Worm (Caenorhabditis elegans) whole organism, L1 larva: Measurements from ENCODE around the gene ubq-2.
A peak's percentile ranks its signal among the peaks of the same experiment; 100 is the strongest.

Experiments
- C34B4.2 ChIP-seq: sonication (generic microtip); optimal IDR thresholded peaks from 2 replicates; lab custom pipeline; 2017; ENCODE audit warnings: mild to moderate bottlenecking, missing genetic modification characterization, missing compliant biosample characterization
- Y116A8C.19 ChIP-seq: sonication (generic microtip); optimal IDR thresholded peaks from 2 replicates; lab custom pipeline; 2016; ENCODE audit warnings: missing compliant biosample characterization, missing genetic modification characterization, borderline replicate concordance
- alr-1 ChIP-seq: fragments of 200-800 bp; sonication (Bioruptor generic); optimal IDR thresholded peaks from 2 replicates; lab custom pipeline; 2018; ENCODE audit warnings: borderline replicate concordance, mild to moderate bottlenecking, missing genetic modification characterization, missing compliant biosample characterization
- blmp-1 ChIP-seq: fragments of 150-350 bp; optimal IDR thresholded peaks from 2 replicates; lab custom pipeline; 2014; ENCODE audit warnings: missing biosample characterization, missing genetic modification characterization
- ceh-82 ChIP-seq, 3 experiments: fragments of 150-350 bp in 1 of 3; sonication (generic microtip) in 2 of 3; optimal IDR thresholded peaks; 2 replicates each; lab custom pipeline; 2014 to 2017; ENCODE audit warnings: missing biosample characterization in 3 of 3, missing genetic modification characterization in 3 of 3
- efl-1 ChIP-seq, 4 experiments: fragments of 150-350 bp; optimal IDR thresholded peaks in 3 of 4; peaks in 1 of 4; 1 replicate in 1 of 4; 2 replicates in 3 of 4; lab custom pipeline; 2014; ENCODE audit warnings: missing biosample characterization in 2 of 4, missing genetic modification characterization in 2 of 4, missing genetic modification reagents in 2 of 4
- egl-13 ChIP-seq: sonication (generic microtip); optimal IDR thresholded peaks from 2 replicates; lab custom pipeline; 2016; ENCODE audit warnings: missing genotype, missing genetic modification reagents, missing genetic modification characterization, missing compliant biosample characterization
- elt-2 ChIP-seq: sonication (generic microtip); optimal IDR thresholded peaks from 2 replicates; lab custom pipeline; 2016; ENCODE audit warnings: missing genetic modification characterization, mild to moderate bottlenecking, inconsistent platforms, missing compliant biosample characterization, missing genetic modification reagents
- elt-3 ChIP-seq, 6 experiments: fragments of 150-350 bp in 1 of 6; sonication (generic microtip); optimal IDR thresholded peaks; 2 replicates each; lab custom pipeline; 2017 to 2018; ENCODE audit warnings: missing biosample characterization in 6 of 6, missing genetic modification characterization in 6 of 6, inconsistent platforms in 1 of 6
- ets-5 ChIP-seq: fragments of 200-800 bp; sonication (Bioruptor generic); IDR thresholded peaks from 2 replicates; pipeline ENCODE4 v1.3.6; 2022; ENCODE audit warnings: missing genetic modification characterization, missing compliant biosample characterization
- fos-1 ChIP-seq: fragments of 150-350 bp; optimal IDR thresholded peaks from 2 replicates; lab custom pipeline; 2014; ENCODE audit warnings: missing biosample characterization, missing genetic modification characterization
- lin-14 ChIP-seq: fragments of 200-800 bp; sonication (Bioruptor generic); optimal IDR thresholded peaks from 2 replicates; lab custom pipeline; 2018; ENCODE audit warnings: mild to moderate bottlenecking, missing genetic modification characterization, moderate library complexity, missing compliant biosample characterization
- lin-35 ChIP-seq, 2 experiments: fragments of 150-350 bp; optimal IDR thresholded peaks; 2 replicates each; lab custom pipeline; 2014; ENCODE audit warnings: missing biosample characterization in 2 of 2, missing genetic modification characterization in 2 of 2, missing genetic modification reagents in 2 of 2
- lin-39 ChIP-seq: fragments of 150-350 bp; optimal IDR thresholded peaks from 2 replicates; lab custom pipeline; 2014; ENCODE audit warnings: missing biosample characterization, missing genetic modification reagents, missing genetic modification characterization
- mab-9 ChIP-seq: fragments of 200-800 bp; sonication (Bioruptor generic); IDR thresholded peaks from 2 replicates; pipeline ENCODE4 v1.3.6; 2022; ENCODE audit warnings: missing genetic modification reagents, missing genetic modification characterization, missing compliant biosample characterization
- mdl-1 ChIP-seq, 2 experiments: fragments of 150-350 bp; optimal IDR thresholded peaks; 2 replicates each; lab custom pipeline; 2014 to 2017; ENCODE audit warnings: missing biosample characterization in 2 of 2, missing genetic modification characterization in 2 of 2, inconsistent platforms in 1 of 2
- mep-1 ChIP-seq: fragments of 150-350 bp; optimal IDR thresholded peaks from 2 replicates; lab custom pipeline; 2014; ENCODE audit warnings: missing biosample characterization, missing genetic modification characterization
- nhr-12 ChIP-seq: sonication (generic microtip); optimal IDR thresholded peaks from 2 replicates; lab custom pipeline; 2017; ENCODE audit warnings: missing biosample characterization, missing genetic modification characterization
- nhr-237 ChIP-seq: fragments of 150-350 bp; optimal IDR thresholded peaks from 2 replicates; lab custom pipeline; 2014; ENCODE audit warnings: missing biosample characterization, missing genetic modification characterization
- nhr-85 ChIP-seq: sonication (generic microtip); peaks from one replicate; lab custom pipeline; 2016; ENCODE audit warnings: missing genetic modification characterization, inconsistent platforms, missing compliant biosample characterization
- nhr-90 ChIP-seq: sonication (generic microtip); optimal IDR thresholded peaks from 2 replicates; lab custom pipeline; 2016; ENCODE audit warnings: mild to moderate bottlenecking, missing genetic modification characterization, missing compliant biosample characterization; ENCODE audit not compliant: poor library complexity
- pag-3 ChIP-seq: sonication (generic microtip); optimal IDR thresholded peaks from 2 replicates; lab custom pipeline; 2017; ENCODE audit warnings: missing genetic modification characterization, mild to moderate bottlenecking, missing compliant biosample characterization, antibody characterized with exemption, borderline replicate concordance; ENCODE audit not compliant: insufficient read depth
- pax-3 ChIP-seq: fragments of 200-800 bp; sonication (Bioruptor generic); optimal IDR thresholded peaks from 2 replicates; lab custom pipeline; 2018; ENCODE audit warnings: mild to moderate bottlenecking, missing genetic modification characterization, moderate library complexity, missing compliant biosample characterization
- skn-1 ChIP-seq: fragments of 150-350 bp; optimal IDR thresholded peaks from 2 replicates; lab custom pipeline; 2014; ENCODE audit warnings: missing biosample characterization, missing genetic modification characterization
- snu-23 ChIP-seq: sonication (generic microtip); optimal IDR thresholded peaks from 2 replicates; lab custom pipeline; 2016; ENCODE audit warnings: missing genetic modification characterization, missing compliant biosample characterization
- sup-37 ChIP-seq: fragments of 200-800 bp; sonication (Bioruptor generic); optimal IDR thresholded peaks from 2 replicates; lab custom pipeline; 2018; ENCODE audit warnings: mild to moderate bottlenecking, missing genetic modification characterization, missing compliant biosample characterization
- swsn-7 ChIP-seq: sonication (generic microtip); optimal IDR thresholded peaks from 2 replicates; lab custom pipeline; 2016; ENCODE audit warnings: missing genetic modification characterization, missing compliant biosample characterization
- tbx-2 ChIP-seq: sonication (generic microtip); optimal IDR thresholded peaks from 2 replicates; lab custom pipeline; 2016; ENCODE audit warnings: missing genetic modification characterization, missing compliant biosample characterization
- unc-62 ChIP-seq: fragments of 150-350 bp; optimal IDR thresholded peaks from 2 replicates; lab custom pipeline; 2014; ENCODE audit warnings: missing biosample characterization, missing genetic modification reagents, missing genetic modification characterization

The ubq-2 gene

DNA sequence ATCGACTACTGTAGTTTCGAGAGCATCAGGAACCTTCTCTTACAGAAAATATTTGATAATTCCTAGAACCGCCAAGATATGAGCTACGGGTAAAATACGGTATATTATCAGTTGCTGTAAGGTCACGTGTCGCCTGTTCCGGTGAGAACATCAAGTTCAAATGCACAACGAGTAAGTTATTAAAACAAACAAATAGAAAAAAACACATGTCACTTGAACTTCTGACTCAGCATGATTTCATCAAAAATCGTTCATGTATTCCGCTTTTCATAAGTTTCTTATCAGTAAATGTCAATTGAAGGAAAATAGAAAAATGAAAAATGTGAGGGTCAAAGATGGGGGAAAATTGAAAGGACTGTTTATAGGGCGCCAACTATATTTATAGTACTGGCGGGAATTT is 17.6 kb downstream of the ubq-2 start:
- TF ChIP-seq lin-14 (GFP tag; lab: Kevin White, UChicago), result no peak
- TF ChIP-seq elt-2 (tag; lab: Kevin White, UChicago), result peak; percentile 53

- TF ChIP-seq nhr-90 (tag; lab: Kevin White, UChicago) (peak; percentile 9), blmp-1 (tag; lab: Kevin White, UChicago) (peak; percentile 21), elt-2 (tag; lab: Kevin White, UChicago) (peak; percentile 63), elt-3 (tag; optimal IDR thresholded peaks at IDR 0.05; lab: Kevin White, UChicago) (peak in 1 of 6 experiments; percentile 2), swsn-7 (tag; lab: Kevin White, UChicago) (no peak), sup-37 (GFP tag; lab: Kevin White, UChicago) (no peak), efl-1 (optimal IDR thresholded peaks at IDR 0.05; lab: Kevin White, UChicago) (no peak), efl-1 (GFP tag; optimal IDR thresholded peaks at IDR 0.05 in 1 of 2; lab: Kevin White, UChicago) (peak in 1 of 2 experiments; percentile 77), skn-1 (tag; lab: Kevin White, UChicago) (no peak), nhr-85 (tag; lab: Kevin White, UChicago) (peak; percentile 18), lin-35 (GFP tag; optimal IDR thresholded peaks at IDR 0.05; lab: Kevin White, UChicago) (peak in 1 of 2 experiments; percentile 0)
- TF ChIP-seq, all 84 proteins: peak for 7
Observed at ce11 chrIII:12959286-12959685, 19.0 kb downstream of the ubq-2 start.

DNA sequence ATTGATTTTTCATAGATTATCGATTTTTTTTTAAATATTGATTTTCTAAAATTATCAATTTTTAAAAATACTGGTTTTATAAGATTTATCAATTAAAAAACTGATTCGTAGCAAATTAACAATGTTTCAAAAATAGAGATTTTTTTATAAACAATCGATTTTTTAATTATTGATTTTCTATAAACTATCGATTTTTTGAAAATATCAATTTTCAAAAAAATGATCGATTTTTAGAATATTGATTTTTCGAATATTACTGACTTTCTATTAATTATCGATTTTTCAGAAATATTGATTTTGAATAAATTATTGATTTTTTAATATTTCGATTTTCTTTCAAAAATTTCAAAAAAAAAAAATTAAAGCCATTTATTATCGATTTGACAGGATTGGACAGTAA is 25.7 kb downstream of the ubq-2 start:
- TF ChIP-seq mdl-1 (tag; optimal IDR thresholded peaks at IDR 0.05; lab: Kevin White, UChicago) (no peak), mab-9 (GFP tag; lab: Robert Waterston, UW) (no peak), snu-23 (GFP tag; lab: Kevin White, UChicago) (no peak)

DNA sequence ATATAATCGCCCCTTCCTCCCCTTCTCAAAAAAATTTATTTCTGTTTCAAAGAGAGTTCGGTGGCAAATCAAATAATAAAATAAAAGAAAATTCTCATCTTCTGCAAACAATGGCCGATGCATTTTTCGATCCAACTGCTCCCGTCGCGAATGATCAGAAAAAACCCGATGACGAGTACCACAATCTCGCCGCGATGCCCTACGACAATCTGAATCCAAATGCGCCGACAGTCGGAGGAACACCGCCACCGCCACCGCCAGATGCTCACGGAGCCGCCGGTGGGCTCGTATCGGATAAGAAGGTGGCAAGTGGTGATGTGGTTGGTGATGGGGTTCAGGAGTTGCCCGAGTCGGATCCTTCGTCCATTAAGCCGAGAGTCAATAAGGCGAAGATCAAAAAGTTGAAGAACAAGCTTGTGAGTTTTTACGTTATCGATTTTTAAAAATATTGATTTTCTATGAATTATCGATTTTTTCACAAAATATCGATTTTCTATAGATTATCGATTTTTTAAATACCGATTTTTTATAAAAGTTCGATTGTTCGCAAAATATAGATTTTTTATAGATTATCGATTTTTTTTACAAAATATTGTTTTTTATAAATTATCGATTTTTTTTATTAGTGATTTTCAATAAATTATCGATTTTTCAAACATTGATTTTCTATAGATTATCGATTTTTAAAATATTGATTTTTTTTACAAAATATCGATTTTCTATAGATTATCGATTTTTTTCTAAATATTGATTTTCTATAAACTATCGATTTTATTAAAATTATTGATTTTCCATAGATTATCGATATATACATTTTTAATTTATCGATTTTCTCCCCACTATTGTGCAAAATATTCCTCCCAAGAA is 26.7 kb downstream of the ubq-2 start, which contains the start of gene Y39E4A.1:
Gene Y39E4A.1 (plus strand): TSS at position 51 of the 867 bp plus-strand sequence.
- TF ChIP-seq lin-39 (no peak), mep-1 (tag; lab: Kevin White, UChicago) (no peak), alr-1 (tag; lab: Kevin White, UChicago) (no peak), Y116A8C.19 (tag; lab: Kevin White, UChicago) (no peak), nhr-237 (tag; lab: Kevin White, UChicago) (no peak), ets-5 (GFP tag; lab: Robert Waterston, UW) (no peak), fos-1 (tag; lab: Kevin White, UChicago) (no peak), elt-2 (tag; lab: Kevin White, UChicago) (no peak), pax-3 (no peak), nhr-12 (no peak), tbx-2 (tag; lab: Kevin White, UChicago) (no peak), lin-35 (GFP tag; optimal IDR thresholded peaks at IDR 0.05; lab: Kevin White, UChicago) (no peak), C34B4.2 (tag; lab: Kevin White, UChicago) (no peak), mab-9 (GFP tag; lab: Robert Waterston, UW) (no peak), egl-13 (no peak), unc-62 (no peak), pag-3 (tag; lab: Kevin White, UChicago) (no peak)

DNA sequence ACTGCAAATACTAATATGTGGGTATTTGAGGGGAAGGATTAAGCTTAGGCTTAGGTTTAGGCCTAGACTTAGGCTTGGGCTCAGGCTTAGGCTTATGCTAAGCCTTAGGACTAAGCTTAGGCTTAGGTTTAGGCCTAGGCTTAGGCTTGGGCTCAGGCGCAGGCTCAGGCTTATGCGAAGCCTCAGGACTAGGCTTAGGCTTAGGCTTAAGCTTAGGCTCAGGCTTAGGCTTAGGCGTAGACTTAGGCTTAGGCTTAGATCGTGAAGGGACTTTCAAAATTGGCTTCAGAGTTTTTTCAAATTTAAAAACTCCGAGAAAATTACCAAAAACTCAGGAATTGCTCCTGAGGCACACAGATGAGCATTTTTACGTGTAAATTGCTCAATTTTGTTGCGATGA is 33.3 kb downstream of the ubq-2 start:
- no peak for TF ChIP-seq ceh-82 (tag; optimal IDR thresholded peaks at IDR 0.05; lab: Kevin White, UChicago)
- no peak for TF ChIP-seq efl-1 (optimal IDR thresholded peaks at IDR 0.05; lab: Kevin White, UChicago)
- TF ChIP-seq efl-1 (GFP tag; optimal IDR thresholded peaks at IDR 0.05 in 1 of 2; lab: Kevin White, UChicago), result peak in 1 of 2 experiments; percentile 62
